Fruit fly (Drosophila melanogaster): ENCODE results near the gene Zmynd8.

Gene Zmynd8

DNA sequence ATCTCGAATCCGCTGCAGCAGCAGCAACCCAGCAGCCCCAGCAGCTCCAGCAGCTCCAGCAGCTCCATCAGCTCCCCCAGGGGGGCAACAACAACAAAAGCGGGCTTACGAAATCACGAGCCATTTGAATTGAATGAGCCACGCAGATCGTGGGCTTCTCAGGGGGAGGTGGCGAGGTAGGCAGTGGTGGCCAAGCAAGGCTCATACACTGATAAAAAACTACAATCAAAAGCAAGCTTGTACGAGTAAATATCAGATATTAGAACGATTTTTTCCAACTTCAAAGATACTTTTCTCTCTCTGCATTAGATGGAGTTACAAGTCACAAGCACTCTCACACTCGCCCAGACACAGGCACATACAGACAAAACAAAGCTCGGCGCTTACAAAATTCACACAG lies 39.9 kb downstream of the Zmynd8 start (continued):
- TF ChIP-seq tgo (GFP tag; IDR thresholded peaks at IDR 0.05) (peak; percentile 48; the same call in 1 of the 3 replicates), Sox102F (GFP tag; optimal IDR thresholded peaks at IDR 0.05) (peak; percentile 36), peb (GFP tag; IDR thresholded peaks at IDR 0.05) (no peak), dpn (GFP tag; optimal IDR thresholded peaks at IDR 0.05) (peak in 1 of 2 experiments; percentile 27), CG10959 (GFP tag; IDR thresholded peaks at IDR 0.05) (no peak), ftz-f1 (GFP tag; optimal IDR thresholded peaks at IDR 0.05) (peak; percentile 22), CG8290 (GFP tag; optimal IDR thresholded peaks at IDR 0.05) (no peak), CG8290 (tag; optimal IDR thresholded peaks at IDR 0.05) (no peak), ro (GFP tag; IDR thresholded peaks at IDR 0.05) (no peak), MBD-R2 (GFP tag; IDR thresholded peaks at IDR 0.05) (no peak), CG13424 (tag; optimal IDR thresholded peaks at IDR 0.05) (peak; percentile 23), CG15601 (tag; optimal IDR thresholded peaks at IDR 0.05) (peak; percentile 10), dmrt11E (tag; optimal IDR thresholded peaks at IDR 0.05) (no peak), HLH3B (GFP tag; IDR thresholded peaks at IDR 0.05) (0 out of 2 replicates have a peak, but pooled peaks have one; percentile 32), CG6854 (GFP tag; optimal IDR thresholded peaks at IDR 0.05) (no peak), Atf3 (GFP tag; optimal IDR thresholded peaks at IDR 0.05) (no peak), CG8944 (GFP tag; optimal IDR thresholded peaks at IDR 0.05) (no peak), CG4328 (GFP tag; optimal IDR thresholded peaks at IDR 0.05) (no peak)

DNA sequence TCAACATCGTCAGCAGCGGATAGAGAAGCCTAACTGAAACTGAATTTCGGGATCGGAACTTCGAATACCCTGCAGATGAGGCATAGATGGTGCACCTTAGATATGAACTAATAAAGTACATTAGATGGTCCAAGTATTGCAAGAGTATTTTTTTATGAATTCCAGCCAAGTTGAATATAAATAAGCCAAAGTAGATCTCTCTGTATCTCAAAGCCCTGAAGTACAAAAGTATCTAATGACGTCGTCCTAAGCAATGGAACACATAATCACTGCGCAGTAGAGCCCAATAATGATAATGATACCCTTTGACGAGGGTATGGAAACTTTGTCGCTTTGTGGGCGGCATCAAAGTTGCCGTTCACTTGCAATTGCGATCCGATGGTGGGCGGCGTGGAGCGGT lies 40.5 kb downstream of the Zmynd8 start:
- TF ChIP-seq CG11247 (GFP tag; IDR thresholded peaks at IDR 0.05) (no peak), sr (GFP tag; IDR thresholded peaks at IDR 0.05) (peak; percentile 69; the same call in 1 of the 3 replicates), CHES-1-like (GFP tag; optimal IDR thresholded peaks at IDR 0.05) (no peak), cas (GFP tag; IDR thresholded peaks at IDR 0.05) (no peak), CG31441 (GFP tag; IDR thresholded peaks at IDR 0.05) (0 out of 2 replicates have a peak, but pooled peaks have one; percentile 27), CG13287 (GFP tag; IDR thresholded peaks at IDR 0.05; ENCODE audit: partially characterized antibody) (no peak), D19B (GFP tag; optimal IDR thresholded peaks at IDR 0.05) (peak; percentile 47), HLHmδ (GFP tag; optimal IDR thresholded peaks at IDR 0.05) (no peak), rib (GFP tag; IDR thresholded peaks at IDR 0.05) (no peak), corto (GFP tag; optimal IDR thresholded peaks at IDR 0.05) (no peak), bigmax (GFP tag; optimal IDR thresholded peaks at IDR 0.05) (no peak), Ptx1 (GFP tag; IDR thresholded peaks at IDR 0.05) (0 out of 2 replicates have a peak, but pooled peaks have one; percentile 11), GATAe (GFP tag; conservative IDR thresholded peaks at IDR 0.05) (no peak), Doc2 (GFP tag; IDR thresholded peaks at IDR 0.05) (no peak), Ada2b (GFP tag; IDR thresholded peaks at IDR 0.05) (0 out of 2 replicates have a peak, but pooled peaks have one; percentile 23), CG14710 (tag; optimal IDR thresholded peaks at IDR 0.05) (no peak), zfh1 (GFP tag; IDR thresholded peaks at IDR 0.05) (no peak), Oli (tag; optimal IDR thresholded peaks at IDR 0.05) (peak; percentile 16), sens (GFP tag) (peak; percentile 63), Hr51 (GFP tag; optimal IDR thresholded peaks at IDR 0.05) (peak in 1 of 2 experiments; percentile 23), da (GFP tag; optimal IDR thresholded peaks at IDR 0.05) (no peak), Lpt (GFP tag; optimal IDR thresholded peaks at IDR 0.05) (no peak), lmd (GFP tag; IDR thresholded peaks at IDR 0.05) (peak; percentile 39; the same call in 1 of the 2 replicates), CG2678 (tag; optimal IDR thresholded peaks at IDR 0.05) (peak; percentile 21), CG5953 (GFP tag; IDR thresholded peaks at IDR 0.05) (no peak), stc (GFP tag; IDR thresholded peaks at IDR 0.05) (no peak), sd (tag; optimal IDR thresholded peaks at IDR 0.05) (no peak), gem (tag; optimal IDR thresholded peaks at IDR 0.05) (peak; percentile 10), Ravus (GFP tag; IDR thresholded peaks at IDR 0.05) (no peak), PHDP (tag; optimal IDR thresholded peaks at IDR 0.05) (no peak), CG11504 (tag; optimal IDR thresholded peaks at IDR 0.05) (peak; percentile 24), pho (GFP tag; optimal IDR thresholded peaks at IDR 0.05) (no peak), CG16815 (GFP tag; optimal IDR thresholded peaks at IDR 0.05) (no peak), slp2 (GFP tag; optimal IDR thresholded peaks at IDR 0.05) (no peak)

Data from whole organism, embryonic.